Worm (Caenorhabditis elegans): ENCODE measurements around the gene col-91.

DNA sequence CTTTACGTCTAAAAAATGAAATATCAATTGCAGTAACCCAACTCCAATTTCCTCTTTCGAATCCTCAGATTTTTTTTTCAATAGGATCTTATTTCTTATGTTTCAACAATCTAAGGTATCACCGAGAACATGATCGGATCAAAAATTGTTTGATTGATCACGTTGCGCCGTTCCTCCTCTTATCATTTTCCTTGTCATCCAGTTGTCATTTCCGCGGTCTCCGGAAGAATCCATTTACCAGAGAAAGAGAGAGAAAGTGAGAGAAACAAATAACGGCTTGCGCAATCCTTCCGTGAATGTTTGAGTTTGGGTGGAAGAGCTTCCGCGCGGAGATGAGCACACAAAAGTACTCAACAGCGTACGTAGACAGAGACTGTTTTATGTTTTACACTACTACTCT, 29.8 kb upstream of the col-91 start:
- TF ChIP-seq ces-1 (GFP tag; optimal IDR thresholded peaks at IDR 0.05) (no peak), blmp-1 (tag; optimal IDR thresholded peaks at IDR 0.05) (peak; percentile 44), nhr-28 (tag; optimal IDR thresholded peaks at IDR 0.05) (no peak), unc-62 (GFP tag; optimal IDR thresholded peaks at IDR 0.05) (peak; percentile 77), sem-2 (GFP tag; optimal IDR thresholded peaks at IDR 0.05) (no peak), unc-120 (tag; optimal IDR thresholded peaks at IDR 0.05; ENCODE audit: poor library complexity, severe bottlenecking) (no peak), unc-39 (tag; optimal IDR thresholded peaks at IDR 0.05) (no peak)
